Fruit fly (Drosophila melanogaster) whole organism, embryonic: ENCODE data around the gene CG11158.

ENCODE experiments used
- Aef1 ChIP-seq: fragments of 200-800 bp; sonication (Bioruptor generic); IDR thresholded peaks from 3 replicates; pipeline ENCODE4 v1.3.6; 2022; ENCODE audit warnings: missing biosample characterization, missing genetic modification characterization
- Asciz ChIP-seq: fragments of 200-800 bp; sonication (Bioruptor generic); optimal IDR thresholded peaks from 2 replicates; lab custom pipeline; 2017; ENCODE audit warnings: missing biosample characterization, mild to moderate bottlenecking, missing genetic modification characterization, missing genetic modification reagents
- BEAF-32 ChIP-seq: fragments of 200-800 bp; sonication (Bioruptor generic); optimal IDR thresholded peaks from 3 replicates; lab custom pipeline; 2017; ENCODE audit warnings: missing biosample characterization, missing genetic modification characterization, mild to moderate bottlenecking, moderate library complexity, missing genetic modification reagents
- Bdp1 ChIP-seq: fragments of 200-800 bp; sonication (Bioruptor generic); optimal IDR thresholded peaks from 3 replicates; lab custom pipeline; 2016; ENCODE audit warnings: missing biosample characterization, missing genetic modification characterization
- CG12155 ChIP-seq: fragments of 200-800 bp; sonication (Bioruptor generic); optimal IDR thresholded peaks from 3 replicates; lab custom pipeline; 2016; ENCODE audit warnings: missing biosample characterization, missing genetic modification characterization
- CG12299 ChIP-seq: fragments of 200-800 bp; sonication (Bioruptor generic); optimal IDR thresholded peaks from 2 replicates; lab custom pipeline; 2018; ENCODE audit warnings: missing biosample characterization, mild to moderate bottlenecking, missing genetic modification characterization
- CG12391 ChIP-seq: fragments of 200-800 bp; sonication (Bioruptor generic); optimal IDR thresholded peaks from 3 replicates; lab custom pipeline; 2018; ENCODE audit warnings: missing biosample characterization, mild to moderate bottlenecking, missing genetic modification characterization, moderate library complexity
- CG13296 ChIP-seq: fragments of 200-800 bp; sonication (Bioruptor generic); optimal IDR thresholded peaks from 3 replicates; lab custom pipeline; 2018; ENCODE audit warnings: missing biosample characterization, mild to moderate bottlenecking, missing genetic modification characterization
- CG15073 ChIP-seq: fragments of 200-800 bp; sonication (Bioruptor generic); optimal IDR thresholded peaks from 2 replicates; lab custom pipeline; 2016; ENCODE audit warnings: missing biosample characterization, missing genetic modification characterization
- CG2678 ChIP-seq: fragments of 200-800 bp; sonication (Bioruptor generic); optimal IDR thresholded peaks from 3 replicates; lab custom pipeline; 2019; ENCODE audit warnings: missing biosample characterization, mild to moderate bottlenecking, missing genetic modification characterization, moderate library complexity
- CG33213 ChIP-seq: fragments of 200-800 bp; sonication (Bioruptor generic); optimal IDR thresholded peaks from 3 replicates; lab custom pipeline; 2016; ENCODE audit warnings: missing biosample characterization, missing genetic modification characterization
- CG4404 ChIP-seq: fragments of 200-800 bp; sonication (Bioruptor generic); IDR thresholded peaks from 2 replicates; pipeline ENCODE4 v1.3.6; 2022; ENCODE audit warnings: missing biosample characterization, missing genetic modification characterization
- CG8388 ChIP-seq: fragments of 200-800 bp; sonication (Bioruptor generic); optimal IDR thresholded peaks from 2 replicates; lab custom pipeline; 2019; ENCODE audit warnings: missing biosample characterization, mild to moderate bottlenecking, missing genetic modification characterization, moderate library complexity
- CG9727 ChIP-seq: fragments of 200-800 bp; sonication (Bioruptor generic); optimal IDR thresholded peaks from 3 replicates; lab custom pipeline; 2017; ENCODE audit warnings: missing biosample characterization, mild to moderate bottlenecking, missing genetic modification characterization
- Camta ChIP-seq: fragments of 200-800 bp; sonication (Bioruptor generic); optimal IDR thresholded peaks from 2 replicates; lab custom pipeline; 2016; ENCODE audit warnings: missing biosample characterization, missing genetic modification characterization
- CrebB ChIP-seq: fragments of 200-800 bp; sonication (Bioruptor generic); optimal IDR thresholded peaks from 3 replicates; lab custom pipeline; 2018; ENCODE audit warnings: missing biosample characterization, mild to moderate bottlenecking, missing genetic modification characterization
- D19A ChIP-seq: fragments of 200-800 bp; optimal IDR thresholded peaks from 3 replicates; lab custom pipeline; 2019; ENCODE audit warnings: missing biosample characterization, mild to moderate bottlenecking, missing genetic modification characterization, moderate library complexity
- Drgx ChIP-seq: fragments of 200-800 bp; sonication (Bioruptor generic); IDR thresholded peaks from 2 replicates; pipeline ENCODE4 v1.3.6; 2022; ENCODE audit warnings: missing biosample characterization, missing genetic modification characterization
- Elba2 ChIP-seq: fragments of 200-800 bp; sonication (Bioruptor generic); optimal IDR thresholded peaks from 3 replicates; lab custom pipeline; 2016; ENCODE audit warnings: missing biosample characterization, missing genetic modification characterization
- Ets65A ChIP-seq: fragments of 200-800 bp; sonication (Bioruptor generic); peaks from one replicate; lab custom pipeline; 2016; ENCODE audit warnings: missing biosample characterization, missing genetic modification characterization
- H2.0 ChIP-seq: fragments of 200-800 bp; sonication (Bioruptor generic); IDR thresholded peaks from 2 replicates; pipeline ENCODE4 v1.3.6; 2022; ENCODE audit warnings: missing biosample characterization, missing genetic modification characterization
- Hr51 ChIP-seq, 2 experiments: fragments of 200-800 bp; sonication (Bioruptor generic); optimal IDR thresholded peaks; 2 replicates in 1 of 2; 3 replicates in 1 of 2; lab custom pipeline; 2016 to 2018; ENCODE audit warnings: missing biosample characterization in 2 of 2, missing genetic modification characterization in 2 of 2, mild to moderate bottlenecking in 1 of 2, moderate library complexity in 1 of 2
- Kr ChIP-seq: fragments of 200-800 bp; sonication (Bioruptor generic); optimal IDR thresholded peaks from 2 replicates; lab custom pipeline; 2017; ENCODE audit warnings: missing biosample characterization, mild to moderate bottlenecking, missing genetic modification characterization
- Lim3 ChIP-seq: fragments of 200-800 bp; sonication (Bioruptor generic); IDR thresholded peaks from 2 replicates; pipeline ENCODE4 v1.3.6; 2022; ENCODE audit warnings: missing biosample characterization, missing genetic modification characterization
- MBD-R2 ChIP-seq: fragments of 200-800 bp; sonication (Bioruptor generic); IDR thresholded peaks from 2 replicates; pipeline ENCODE4 v1.3.6; 2022; ENCODE audit warnings: missing biosample characterization, missing genetic modification characterization
- Nf-YA ChIP-seq: fragments of 200-800 bp; sonication (Bioruptor generic); IDR thresholded peaks from 2 replicates; pipeline ENCODE4 v1.3.6; 2022; ENCODE audit warnings: missing biosample characterization, missing genetic modification characterization
- Nf-YB ChIP-seq: fragments of 200-800 bp; sonication (Bioruptor generic); optimal IDR thresholded peaks from 3 replicates; lab custom pipeline; 2019; ENCODE audit warnings: missing biosample characterization, mild to moderate bottlenecking, missing genetic modification characterization, moderate library complexity
- Opbp ChIP-seq: fragments of 200-800 bp; sonication (Bioruptor generic); IDR thresholded peaks from 3 replicates; pipeline ENCODE4 v1.3.6; 2022; ENCODE audit warnings: missing biosample characterization, missing genetic modification characterization; ENCODE audit not compliant: partially characterized antibody
- Sox102F ChIP-seq: fragments of 200-800 bp; sonication (Bioruptor generic); optimal IDR thresholded peaks from 2 replicates; lab custom pipeline; 2018; ENCODE audit warnings: missing biosample characterization, mild to moderate bottlenecking, missing genetic modification characterization, moderate library complexity
- Tbp ChIP-seq: fragments of >200 bp; optimal IDR thresholded peaks from 2 replicates; lab custom pipeline; 2018; ENCODE audit warnings: missing biosample characterization, missing genetic modification characterization
- Trl ChIP-seq, 3 experiments: fragments of >200 bp in 2 of 3; fragments of 200-800 bp in 1 of 3; sonication (Bioruptor generic) in 1 of 3; optimal IDR thresholded peaks; 2 replicates in 1 of 3; 3 replicates in 2 of 3; lab custom pipeline; 2016 to 2017; ENCODE audit warnings: missing biosample characterization in 1 of 3, missing genetic modification characterization in 1 of 3
- bbx ChIP-seq: fragments of 200-800 bp; sonication (Bioruptor generic); IDR thresholded peaks from 2 replicates; pipeline ENCODE4 v1.3.6; 2022; ENCODE audit warnings: missing biosample characterization, missing genetic modification characterization; ENCODE audit not compliant: partially characterized antibody
- bowl ChIP-seq: fragments of 200-800 bp; sonication (Bioruptor generic); IDR thresholded peaks from 2 replicates; pipeline ENCODE4 v1.3.6; 2022; ENCODE audit warnings: missing biosample characterization, missing genetic modification characterization
- dmrt99B ChIP-seq: fragments of 200-800 bp; sonication (Bioruptor generic); optimal IDR thresholded peaks from 2 replicates; lab custom pipeline; 2018; ENCODE audit warnings: missing biosample characterization, mild to moderate bottlenecking, missing genetic modification characterization, moderate library complexity
- gem ChIP-seq: fragments of 200-800 bp; sonication (Bioruptor generic); optimal IDR thresholded peaks from 2 replicates; lab custom pipeline; 2019; ENCODE audit warnings: missing biosample characterization, mild to moderate bottlenecking, missing genetic modification characterization, moderate library complexity
- grau ChIP-seq: fragments of 200-800 bp; optimal IDR thresholded peaks from 3 replicates; lab custom pipeline; 2019; ENCODE audit warnings: missing biosample characterization, mild to moderate bottlenecking, missing genetic modification characterization, moderate library complexity
- gt ChIP-seq: fragments of 200-800 bp; sonication (Bioruptor generic); IDR thresholded peaks from 2 replicates; pipeline ENCODE4 v1.3.6; 2022; ENCODE audit warnings: missing biosample characterization, missing genetic modification characterization
- ham ChIP-seq: fragments of 200-800 bp; sonication (Bioruptor generic); IDR thresholded peaks from 2 replicates; pipeline ENCODE4 v1.3.6; 2022; ENCODE audit warnings: missing biosample characterization, missing genetic modification characterization
- inv ChIP-seq: fragments of 200-800 bp; sonication (Bioruptor generic); IDR thresholded peaks from 2 replicates; pipeline ENCODE4 v1.3.6; 2022; ENCODE audit warnings: missing biosample characterization, missing genetic modification characterization; ENCODE audit not compliant: partially characterized antibody
- otp ChIP-seq: fragments of 200-800 bp; sonication (Bioruptor generic); IDR thresholded peaks from 3 replicates; pipeline ENCODE4, ENCODE4 v1.3.6; 2022; ENCODE audit warnings: missing biosample characterization, missing genetic modification characterization
- row ChIP-seq: fragments of 200-800 bp; sonication (Bioruptor generic); IDR thresholded peaks from 3 replicates; pipeline ENCODE4 v1.3.6; 2022; ENCODE audit warnings: missing biosample characterization, missing genetic modification characterization
- sens ChIP-seq: fragments of 200-800 bp; sonication (Bioruptor generic); peaks from one replicate; lab custom pipeline; 2016; ENCODE audit warnings: missing biosample characterization, missing genetic modification characterization
- slp2 ChIP-seq: fragments of 200-800 bp; sonication (Bioruptor generic); optimal IDR thresholded peaks from 2 replicates; lab custom pipeline; 2016; ENCODE audit warnings: missing biosample characterization, missing genetic modification characterization
- trem ChIP-seq: fragments of 200-800 bp; optimal IDR thresholded peaks from 3 replicates; lab custom pipeline; 2019; ENCODE audit warnings: missing biosample characterization, mild to moderate bottlenecking, missing genetic modification characterization, moderate library complexity
- wek ChIP-seq: fragments of 200-800 bp; sonication (Bioruptor generic); optimal IDR thresholded peaks from 3 replicates; lab custom pipeline; 2018; ENCODE audit warnings: missing biosample characterization, mild to moderate bottlenecking, missing genetic modification characterization, moderate library complexity
- zen2 ChIP-seq: fragments of 200-800 bp; sonication (Bioruptor generic); IDR thresholded peaks from 3 replicates; pipeline ENCODE4 v1.3.6; 2022; ENCODE audit warnings: missing biosample characterization, missing genetic modification characterization; ENCODE audit not compliant: partially characterized antibody

The CG11158 gene

dm6 chrX:13698717-13699427 lies 16.1 kb downstream of the CG11158 start (continued):
- no peak for TF ChIP-seq CG8388 (GFP tag; lab: Kevin White, UChicago)
- peak; percentile 34 for TF ChIP-seq gem
- TF ChIP-seq row (GFP tag; lab: Robert Waterston, UW) = peak; percentile 29; the same call in 1 of the 3 replicates
- no peak for TF ChIP-seq CG12299 (tag; lab: Kevin White, UChicago)
- peak in 1 of 2 experiments; percentile 2 for TF ChIP-seq Trl (optimal IDR thresholded peaks at IDR 0.05; lab: Kevin White, UChicago)
- TF ChIP-seq Trl (GFP tag; optimal IDR thresholded peaks at IDR 0.05; lab: Kevin White, UChicago) = no peak
- peak; percentile 62 for TF ChIP-seq D19A (tag; lab: Kevin White, UChicago)
- TF ChIP-seq Hr51 (GFP tag; optimal IDR thresholded peaks at IDR 0.05; lab: Kevin White, UChicago) = peak in 1 of 2 experiments; percentile 12
- peak; percentile 1 for TF ChIP-seq dmrt99B
- TF ChIP-seq CG2678 (tag; lab: Kevin White, UChicago) = peak; percentile 7
- TF ChIP-seq Kr (GFP tag; lab: Kevin White, UChicago) = no peak
- TF ChIP-seq bowl (GFP tag; lab: Robert Waterston, UW) = no peak
- TF ChIP-seq CG9727 = no peak
- TF ChIP-seq otp (GFP tag; lab: Robert Waterston, UW) = no peak
- peak; percentile 65 for TF ChIP-seq Drgx (GFP tag; lab: Robert Waterston, UW)
- peak; percentile 5 for TF ChIP-seq Sox102F (GFP tag; lab: Kevin White, UChicago)

dm6 chrX:13699666-13700065 lies 16.9 kb downstream of the CG11158 start:
- TF ChIP-seq Ets65A (peak; percentile 69), wek (GFP tag; lab: Kevin White, UChicago) (no peak)

DNA sequence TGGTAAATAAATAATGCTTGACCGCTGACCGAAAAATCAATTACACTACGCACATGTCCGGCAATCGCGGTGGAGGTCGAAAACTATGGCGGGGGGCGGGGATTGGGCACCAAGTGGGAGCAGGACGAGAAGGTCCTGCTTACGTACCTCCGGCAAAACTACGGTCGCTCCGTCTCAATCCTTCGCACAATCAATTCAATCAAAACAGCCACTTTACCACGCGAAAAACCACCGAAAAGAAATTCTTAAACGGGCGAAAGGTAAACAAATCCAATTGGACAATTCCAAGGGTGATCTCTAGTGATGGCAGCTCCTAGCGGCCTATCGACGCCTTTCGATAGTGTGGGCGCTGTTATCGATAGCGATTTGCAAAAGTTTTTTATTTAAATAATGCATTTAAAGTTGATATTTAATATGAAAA lies 35.2 kb downstream of the CG11158 start, which contains the start of gene Nadsyn:
Nadsyn (minus strand) TSS at position 304 of the 421 bp plus-strand sequence.
- no peak for TF ChIP-seq CG15073
- TF ChIP-seq inv = peak; percentile 70
- TF ChIP-seq gt (GFP tag; lab: Robert Waterston, UW) = no peak
- TF ChIP-seq Asciz (GFP tag; lab: Kevin White, UChicago) = no peak
- no peak for TF ChIP-seq Aef1 (GFP tag; lab: Robert Waterston, UW)
- peak; percentile 73 for TF ChIP-seq MBD-R2
- no peak for TF ChIP-seq H2.0 (GFP tag; lab: Robert Waterston, UW)
- peak; percentile 71 for TF ChIP-seq zen2 (GFP tag; lab: Robert Waterston, UW)
- peak; percentile 82 for TF ChIP-seq BEAF-32 (GFP tag; lab: Kevin White, UChicago)
- TF ChIP-seq bbx = peak; percentile 81
- no peak for TF ChIP-seq slp2 (GFP tag; lab: Kevin White, UChicago)
- no peak for TF ChIP-seq Trl (optimal IDR thresholded peaks at IDR 0.05; lab: Kevin White, UChicago)
- TF ChIP-seq Trl (GFP tag; optimal IDR thresholded peaks at IDR 0.05; lab: Kevin White, UChicago) = no peak
- no peak for TF ChIP-seq Nf-YA
- no peak for TF ChIP-seq Tbp (GFP tag; lab: Kevin White, UChicago)
- no peak for TF ChIP-seq Camta (GFP tag; lab: Kevin White, UChicago)
- peak; percentile 23 for TF ChIP-seq CG12391 (tag; lab: Kevin White, UChicago)
- no peak for TF ChIP-seq Bdp1 (GFP tag; lab: Kevin White, UChicago)
- no peak for TF ChIP-seq grau (tag; lab: Kevin White, UChicago)
- no peak for TF ChIP-seq CG12155 (GFP tag; lab: Kevin White, UChicago)
- TF ChIP-seq Lim3 = no peak
- TF ChIP-seq CG33213 (GFP tag; lab: Kevin White, UChicago) = no peak
- TF ChIP-seq trem (tag; lab: Kevin White, UChicago) = peak; percentile 51
- no peak for TF ChIP-seq ham (GFP tag; lab: Robert Waterston, UW)
- no peak for TF ChIP-seq CrebB (tag; lab: Kevin White, UChicago)
- TF ChIP-seq Opbp (GFP tag; lab: Robert Waterston, UW) = peak; percentile 84
- TF ChIP-seq CG4404 (GFP tag; lab: Robert Waterston, UW) = no peak
- no peak for TF ChIP-seq CG13296 (GFP tag; lab: Kevin White, UChicago)
- peak; percentile 76 for TF ChIP-seq Elba2 (GFP tag; lab: Kevin White, UChicago)
- TF ChIP-seq sens (GFP tag; lab: Kevin White, UChicago) = peak; percentile 75
- TF ChIP-seq Nf-YB (GFP tag; lab: Kevin White, UChicago) = peak; percentile 44
